Worm (Caenorhabditis elegans) whole organism, L4/young adult: ENCODE data around the gene W03D2.9.

Experiments used
- W03F9.2 ChIP-seq: fragments of 150-350 bp; optimal IDR thresholded peaks from 2 replicates; lab custom pipeline; 2014; ENCODE audit warnings: missing biosample characterization, missing genetic modification characterization
- dao-5 ChIP-seq: sonication (generic microtip); optimal IDR thresholded peaks from 2 replicates; lab custom pipeline; 2016; ENCODE audit warnings: missing genotype, missing genetic modification characterization, moderate library complexity, missing compliant biosample characterization
- him-1 ChIP-seq: sonication (generic microtip); optimal IDR thresholded peaks from 2 replicates; lab custom pipeline; 2016; ENCODE audit warnings: missing genotype, missing genetic modification reagents, missing genetic modification characterization, missing compliant biosample characterization

DNA sequence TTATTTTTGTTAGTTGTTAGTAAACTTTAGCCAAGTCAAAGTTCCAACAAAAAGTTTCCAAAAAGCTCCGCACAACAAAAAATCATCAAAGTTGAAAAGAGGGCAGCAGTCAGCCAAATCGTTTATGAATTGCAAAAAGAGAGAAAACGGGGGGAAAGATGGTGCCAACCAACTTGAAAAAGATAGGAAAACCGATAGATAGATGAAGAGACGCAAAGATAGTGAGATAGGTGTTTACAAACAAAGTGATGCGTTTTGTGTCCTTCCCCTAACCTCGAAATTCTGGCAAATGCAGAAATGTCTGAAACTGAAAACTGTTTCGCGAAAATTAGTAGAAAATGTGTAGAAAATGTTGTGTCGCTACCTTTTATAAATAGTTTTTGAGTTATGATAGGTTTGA lies 41.0 kb downstream of the W03D2.9 start:
- no peak for TF ChIP-seq W03F9.2 (tag; lab: Kevin White, UChicago)
- no peak for TF ChIP-seq him-1 (tag; lab: Kevin White, UChicago)
- TF ChIP-seq dao-5 (tag; lab: Kevin White, UChicago), result no peak
